Fruit fly (Drosophila melanogaster): ENCODE measurements around the gene rdx.

The rdx gene

dm6 chr3R:14025795-14026194 lies 6.1 kb downstream of the rdx start:
- TF ChIP-seq nom (GFP tag; optimal IDR thresholded peaks at IDR 0.05) = peak; percentile 91
- peak; percentile 43 for TF ChIP-seq CG13296 (GFP tag; optimal IDR thresholded peaks at IDR 0.05)
- no peak for TF ChIP-seq CG2678 (tag; optimal IDR thresholded peaks at IDR 0.05)
- TF ChIP-seq Drgx (GFP tag; IDR thresholded peaks at IDR 0.05) = peak; percentile 75
- TF ChIP-seq Hand (GFP tag; optimal IDR thresholded peaks at IDR 0.05) = no peak
- TF ChIP-seq ATbp (GFP tag; optimal IDR thresholded peaks at IDR 0.05) = peak; percentile 65
- peak; percentile 54 for TF ChIP-seq corto (GFP tag; optimal IDR thresholded peaks at IDR 0.05)
- TF ChIP-seq Rfx (GFP tag; IDR thresholded peaks at IDR 0.05) = 0 out of 2 replicates have a peak, but pooled peaks have one; percentile 15
- TF ChIP-seq Eip74EF (GFP tag; optimal IDR thresholded peaks at IDR 0.05) = peak in 1 of 2 experiments; percentile 43
- TF ChIP-seq exex (tag; optimal IDR thresholded peaks at IDR 0.05) = peak; percentile 6
- TF ChIP-seq lbe (GFP tag; optimal IDR thresholded peaks at IDR 0.05) = peak; percentile 55
- peak in 1 of 2 experiments; percentile 10 for TF ChIP-seq Pdp1 (GFP tag; optimal IDR thresholded peaks at IDR 0.05)
- TF ChIP-seq sd (tag; optimal IDR thresholded peaks at IDR 0.05) = peak; percentile 57
- peak; percentile 8; the same call in 1 of the 2 replicates for TF ChIP-seq CG13287 (GFP tag; IDR thresholded peaks at IDR 0.05; ENCODE audit: partially characterized antibody)
- peak; percentile 61 for TF ChIP-seq Jarid2 (GFP tag; optimal IDR thresholded peaks at IDR 0.05)
- TF ChIP-seq CG11456 (GFP tag; IDR thresholded peaks at IDR 0.05) = no peak
- TF ChIP-seq HHEX (GFP tag; optimal IDR thresholded peaks at IDR 0.05) = peak; percentile 17
- no peak for TF ChIP-seq MBD-R2 (GFP tag; IDR thresholded peaks at IDR 0.05)
- peak; percentile 44 to 75 for TF ChIP-seq Trl (optimal IDR thresholded peaks at IDR 0.05)
- no peak for TF ChIP-seq Trl (GFP tag; optimal IDR thresholded peaks at IDR 0.05)
- TF ChIP-seq bsh (GFP tag; optimal IDR thresholded peaks at IDR 0.05) = peak in 1 of 2 experiments; percentile 69
- TF ChIP-seq CG32532 (GFP tag; IDR thresholded peaks at IDR 0.05) = peak; percentile 9; the same call in 1 of the 2 replicates
- TF ChIP-seq gsb-n (tag; optimal IDR thresholded peaks at IDR 0.05) = peak; percentile 21
- no peak for TF ChIP-seq Meics (GFP tag; optimal IDR thresholded peaks at IDR 0.05)
- TF ChIP-seq chinmo (GFP tag; IDR thresholded peaks at IDR 0.05; ENCODE audit: partially characterized antibody) = 0 out of 4 replicates have a peak, but pooled peaks have one; percentile 74
- no peak for TF ChIP-seq bowl (GFP tag; IDR thresholded peaks at IDR 0.05)
- no peak for TF ChIP-seq abd-A (tag; optimal IDR thresholded peaks at IDR 0.05)
- peak in 1 of 2 experiments; percentile 39 for TF ChIP-seq eve (GFP tag; optimal IDR thresholded peaks at IDR 0.05)
- TF ChIP-seq Med (GFP tag) = peak; percentile 66
- peak in 1 of 2 experiments; percentile 23 for TF ChIP-seq crp (GFP tag; optimal IDR thresholded peaks at IDR 0.05)
- TF ChIP-seq sob (GFP tag; IDR thresholded peaks at IDR 0.05) = peak; percentile 29; the same call in 1 of the 2 replicates
- peak; percentile 67 for TF ChIP-seq sens (GFP tag)
- no peak for TF ChIP-seq CG15479 (GFP tag; optimal IDR thresholded peaks at IDR 0.05)

dm6 chr3R:14024919-14025387 lies 6.9 kb downstream of the rdx start:
- no peak for TF ChIP-seq CG31365 (tag; optimal IDR thresholded peaks at IDR 0.05)
- peak; percentile 13 for TF ChIP-seq CG14710 (tag; optimal IDR thresholded peaks at IDR 0.05)
- TF ChIP-seq chm (GFP tag; IDR thresholded peaks at IDR 0.05) = 0 out of 2 replicates have a peak, but pooled peaks have one; percentile 36
- TF ChIP-seq luna (GFP tag; optimal IDR thresholded peaks at IDR 0.05) = no peak
- TF ChIP-seq NC2β (GFP tag; optimal IDR thresholded peaks at IDR 0.05) = peak; percentile 1
- peak; percentile 14 for TF ChIP-seq CG18011 (GFP tag; optimal IDR thresholded peaks at IDR 0.05)
- TF ChIP-seq Antp (GFP tag; optimal IDR thresholded peaks at IDR 0.05) = no peak
- no peak for TF ChIP-seq CG9797 (GFP tag; optimal IDR thresholded peaks at IDR 0.05)
- TF ChIP-seq CG7786 (GFP tag; optimal IDR thresholded peaks at IDR 0.05) = peak; percentile 41
- TF ChIP-seq cg (GFP tag; optimal IDR thresholded peaks at IDR 0.05) = peak; percentile 1
- peak; percentile 24 for TF ChIP-seq shn (GFP tag; optimal IDR thresholded peaks at IDR 0.05)
- no peak for TF ChIP-seq CG4424 (GFP tag; optimal IDR thresholded peaks at IDR 0.05)
- peak; percentile 26 for TF ChIP-seq tap (tag; optimal IDR thresholded peaks at IDR 0.05)
- no peak for TF ChIP-seq Six4 (GFP tag; optimal IDR thresholded peaks at IDR 0.05)
- TF ChIP-seq Lpt (GFP tag; optimal IDR thresholded peaks at IDR 0.05) = no peak
- TF ChIP-seq CG7556 (GFP tag; optimal IDR thresholded peaks at IDR 0.05) = no peak
- TF ChIP-seq CG6813 (GFP tag; optimal IDR thresholded peaks at IDR 0.05) = peak; percentile 59
- no peak; the same call in 1 of the 2 replicates for TF ChIP-seq stc (GFP tag; IDR thresholded peaks at IDR 0.05)

All from whole organism, embryonic.